Worm (Caenorhabditis elegans) whole organism, L2 larva: ENCODE data around the gene B0496.1.

Experiments
- Y55F3AM.14 ChIP-seq: fragments of 200-800 bp; sonication (Bioruptor generic); optimal IDR thresholded peaks from 2 replicates; lab custom pipeline; 2018; ENCODE audit warnings: mild to moderate bottlenecking, missing genetic modification characterization, missing compliant biosample characterization
- ZK546.5 ChIP-seq: sonication (generic microtip); optimal IDR thresholded peaks from 2 replicates; lab custom pipeline; 2017; ENCODE audit warnings: missing biosample characterization, missing genetic modification characterization
- alr-1 ChIP-seq: fragments of 150-350 bp; optimal IDR thresholded peaks from 2 replicates; lab custom pipeline; 2014; ENCODE audit warnings: missing biosample characterization, missing genetic modification characterization
- ama-1 ChIP-seq: fragments of 150-350 bp; optimal IDR thresholded peaks from 2 replicates; lab custom pipeline; 2018; ENCODE audit warnings: inconsistent platforms
- blmp-1 ChIP-seq: sonication (generic microtip); optimal IDR thresholded peaks from 2 replicates; lab custom pipeline; 2017; ENCODE audit warnings: missing genetic modification characterization, mild to moderate bottlenecking, missing compliant biosample characterization, antibody characterized with exemption, moderate library complexity; ENCODE audit not compliant: insufficient read depth
- ceh-16 ChIP-seq: fragments of 150-350 bp; optimal IDR thresholded peaks from 2 replicates; lab custom pipeline; 2014; ENCODE audit warnings: missing biosample characterization, missing genetic modification characterization
- ceh-82 ChIP-seq: fragments of 150-350 bp; optimal IDR thresholded peaks from 2 replicates; lab custom pipeline; 2014; ENCODE audit warnings: missing biosample characterization, missing genetic modification characterization
- crh-2 ChIP-seq: sonication (generic microtip); optimal IDR thresholded peaks from 2 replicates; lab custom pipeline; 2017; ENCODE audit warnings: missing biosample characterization, missing genetic modification characterization
- fos-1 ChIP-seq: fragments of 150-350 bp; optimal IDR thresholded peaks from 2 replicates; lab custom pipeline; 2014; ENCODE audit warnings: missing biosample characterization, missing genetic modification characterization
- lin-11 ChIP-seq: fragments of 150-350 bp; sonication (generic microtip); optimal IDR thresholded peaks from 2 replicates; lab custom pipeline; 2014; ENCODE audit warnings: missing biosample characterization, missing genetic modification characterization, inconsistent platforms, mixed read lengths
- lin-13 ChIP-seq: fragments of 150-350 bp; optimal IDR thresholded peaks from 2 replicates; lab custom pipeline; 2014; ENCODE audit warnings: missing biosample characterization, missing genetic modification reagents, missing genetic modification characterization
- lin-39 ChIP-seq: fragments of 150-350 bp; optimal IDR thresholded peaks from 2 replicates; lab custom pipeline; 2014; ENCODE audit warnings: missing biosample characterization, missing genetic modification reagents, missing genetic modification characterization
- mab-5 ChIP-seq: fragments of 150-350 bp; optimal IDR thresholded peaks from 2 replicates; lab custom pipeline; 2014; ENCODE audit warnings: missing biosample characterization, missing genetic modification characterization
- mdl-1 ChIP-seq, 2 experiments: fragments of 150-350 bp in 1 of 2; sonication (generic microtip) in 1 of 2; optimal IDR thresholded peaks; 2 replicates each; lab custom pipeline; 2017; ENCODE audit warnings: missing biosample characterization in 2 of 2, missing genetic modification characterization in 2 of 2
- nhr-11 ChIP-seq: fragments of 150-350 bp; optimal IDR thresholded peaks from 2 replicates; lab custom pipeline; 2014; ENCODE audit warnings: missing biosample characterization, missing genetic modification characterization
- nhr-129 ChIP-seq: fragments of 150-350 bp; optimal IDR thresholded peaks from 2 replicates; lab custom pipeline; 2014; ENCODE audit warnings: missing biosample characterization, missing genetic modification characterization
- nhr-23 ChIP-seq: fragments of 150-350 bp; optimal IDR thresholded peaks from 2 replicates; lab custom pipeline; 2014; ENCODE audit warnings: missing biosample characterization, missing genetic modification reagents, missing genetic modification characterization
- sem-4 ChIP-seq: fragments of 150-350 bp; optimal IDR thresholded peaks from 2 replicates; lab custom pipeline; 2014; ENCODE audit warnings: missing biosample characterization, missing genetic modification reagents, missing genetic modification characterization
- skn-1 ChIP-seq: sonication (generic microtip); optimal IDR thresholded peaks from 2 replicates; lab custom pipeline; 2017; ENCODE audit warnings: missing biosample characterization, missing genetic modification characterization
- sma-3 ChIP-seq: sonication (generic microtip); optimal IDR thresholded peaks from 2 replicates; lab custom pipeline; 2016; ENCODE audit warnings: missing genetic modification reagents, missing genetic modification characterization, missing compliant biosample characterization
- sma-9 ChIP-seq, 2 experiments: fragments of 150-350 bp in 1 of 2; sonication (generic microtip) in 1 of 2; optimal IDR thresholded peaks; 2 replicates each; lab custom pipeline; 2014 to 2016; ENCODE audit warnings: missing genetic modification characterization in 2 of 2, mild to moderate bottlenecking in 1 of 2, missing biosample characterization in 1 of 2, missing compliant biosample characterization in 1 of 2, missing genetic modification reagents in 1 of 2, moderate library complexity in 1 of 2
- snpc-4 ChIP-seq: fragments of 150-350 bp; optimal IDR thresholded peaks from 2 replicates; lab custom pipeline; 2014; ENCODE audit warnings: missing biosample characterization, missing genetic modification characterization
- unc-39 ChIP-seq: fragments of 150-350 bp; optimal IDR thresholded peaks from 2 replicates; lab custom pipeline; 2014; ENCODE audit warnings: missing biosample characterization, missing genetic modification characterization
- unc-55 ChIP-seq: fragments of 150-350 bp; sonication (generic microtip); optimal IDR thresholded peaks from 3 replicates; lab custom pipeline; 2014; ENCODE audit warnings: missing biosample characterization, missing genetic modification reagents, missing genetic modification characterization
- unc-62 ChIP-seq: fragments of 150-350 bp; optimal IDR thresholded peaks from 2 replicates; lab custom pipeline; 2014; ENCODE audit warnings: missing biosample characterization, missing genetic modification reagents, missing genetic modification characterization
- ztf-1 ChIP-seq: fragments of 200-800 bp; sonication (Bioruptor generic); conservative IDR thresholded peaks from 2 replicates; pipeline ENCODE4 v1.3.6; 2022; ENCODE audit warnings: missing genetic modification characterization, missing compliant biosample characterization

The B0496.1 gene

ce11 chrIV:7487554-7488456 is 41.7 kb downstream of the B0496.1 start, which contains the start of the genes his-60 and his-59:
Gene his-60, minus strand, starts transcription at chrIV:7487992.
Gene his-59, plus strand, starts transcription at chrIV:7488249.
- no peak for TF ChIP-seq Y55F3AM.14
- TF ChIP-seq ceh-16: peak; percentile 96
- TF ChIP-seq sma-3: peak; percentile 12
- TF ChIP-seq sem-4: peak; percentile 11
- TF ChIP-seq crh-2: peak; percentile 19
- peak; percentile 29 for TF ChIP-seq lin-13
- TF ChIP-seq sma-9 (GFP tag; optimal IDR thresholded peaks at IDR 0.05; lab: Kevin White, UChicago): peak; percentile 63
- TF ChIP-seq sma-9 (tag; optimal IDR thresholded peaks at IDR 0.05; lab: Kevin White, UChicago): no peak
- TF ChIP-seq skn-1 (tag; lab: Kevin White, UChicago): no peak
- no peak for TF ChIP-seq nhr-129 (tag; lab: Kevin White, UChicago)
- peak; percentile 58 for TF ChIP-seq mab-5 (tag; lab: Kevin White, UChicago)
- no peak for TF ChIP-seq mdl-1 (tag; optimal IDR thresholded peaks at IDR 0.05; lab: Kevin White, UChicago)
- peak; percentile 2 for TF ChIP-seq fos-1 (tag; lab: Kevin White, UChicago)

ce11 chrIV:7488457-7488783 is 42.3 kb downstream of the B0496.1 start:
- TF ChIP-seq ceh-16: no peak
- no peak for TF ChIP-seq unc-39 (tag; lab: Kevin White, UChicago)
- no peak for TF ChIP-seq ztf-1 (GFP tag; lab: Robert Waterston, UW)
- TF ChIP-seq, all 48 proteins: peak for 0

- TF ChIP-seq unc-55 (no peak), skn-1 (tag; lab: Kevin White, UChicago) (no peak), blmp-1 (no peak), ZK546.5 (tag; lab: Kevin White, UChicago) (no peak), sma-3 (no peak), nhr-23 (tag; lab: Kevin White, UChicago) (no peak), Y55F3AM.14 (no peak), lin-39 (no peak), ztf-1 (GFP tag; lab: Robert Waterston, UW) (no peak), ceh-16 (no peak), unc-62 (GFP tag; lab: Kevin White, UChicago) (no peak), lin-13 (no peak), mab-5 (tag; lab: Kevin White, UChicago) (no peak), snpc-4 (no peak), ceh-82 (tag; lab: Kevin White, UChicago) (no peak), ama-1 (no peak), unc-39 (tag; lab: Kevin White, UChicago) (no peak), alr-1 (no peak), lin-11 (no peak), nhr-11 (tag; lab: Kevin White, UChicago) (no peak)
Measured at ce11 chrIV:7491464-7491863, 45.4 kb downstream of the B0496.1 start, which contains the start of gene F55G1.1. Gene F55G1.1, plus strand, starts transcription at chrIV:7491764.
